Worm (Caenorhabditis elegans) whole organism, young adult: ENCODE data around the gene ptc-1.
A peak's percentile ranks its signal among the peaks of the same experiment; 100 is the strongest.

Experiments used
- B0019.2 ChIP-seq: fragments of 200-800 bp; sonication (Bioruptor generic); conservative IDR thresholded peaks from 2 replicates; pipeline ENCODE4 v1.3.6; 2022; ENCODE audit warnings: missing genetic modification reagents, missing genetic modification characterization, missing compliant biosample characterization
- B0336.3 ChIP-seq: fragments of 200-800 bp; sonication (Bioruptor generic); IDR thresholded peaks from 2 replicates; pipeline ENCODE4 v1.3.6; 2022; ENCODE audit warnings: missing genetic modification characterization, missing compliant biosample characterization
- C17E4.6 ChIP-seq: fragments of 200-800 bp; sonication (Bioruptor generic); IDR thresholded peaks from 2 replicates; pipeline ENCODE4 v1.3.6; 2022; ENCODE audit warnings: missing genetic modification reagents, missing genetic modification characterization, missing compliant biosample characterization
- D2030.7 ChIP-seq: fragments of 200-800 bp; sonication (Bioruptor generic); IDR thresholded peaks from 2 replicates; pipeline ENCODE4 v1.3.6; 2022; ENCODE audit warnings: missing genetic modification reagents, missing genetic modification characterization, missing compliant biosample characterization
- F33H1.4 ChIP-seq: fragments of 200-800 bp; sonication (Bioruptor generic); IDR thresholded peaks from 2 replicates; pipeline ENCODE4 v1.3.6; 2022; ENCODE audit warnings: missing genetic modification reagents, missing genetic modification characterization, missing compliant biosample characterization
- F39B2.1 ChIP-seq: fragments of 200-800 bp; sonication (Bioruptor generic); IDR thresholded peaks from 2 replicates; pipeline ENCODE4 v1.3.6; 2022; ENCODE audit warnings: missing genetic modification reagents, missing genetic modification characterization, missing compliant biosample characterization
- F52B5.7 ChIP-seq: sonication (generic microtip); optimal IDR thresholded peaks from 2 replicates; lab custom pipeline; 2016; ENCODE audit warnings: mild to moderate bottlenecking, missing genetic modification characterization, missing compliant biosample characterization
- K12H6.12 ChIP-seq: fragments of 200-800 bp; sonication (Bioruptor generic); optimal IDR thresholded peaks from 2 replicates; lab custom pipeline; 2018; ENCODE audit warnings: mild to moderate bottlenecking, missing genetic modification characterization, missing compliant biosample characterization
- Y53G8AR.9 ChIP-seq: fragments of 200-800 bp; sonication (Bioruptor generic); conservative IDR thresholded peaks from 2 replicates; pipeline ENCODE4 v1.3.6; 2022; ENCODE audit warnings: missing genetic modification reagents, missing genetic modification characterization, missing compliant biosample characterization
- Y95B8A.8 ChIP-seq: fragments of 200-800 bp; sonication (Bioruptor generic); IDR thresholded peaks from 2 replicates; pipeline ENCODE4 v1.3.6; 2022; ENCODE audit warnings: missing genetic modification reagents, missing genetic modification characterization, missing compliant biosample characterization
- aptf-2 ChIP-seq: fragments of 200-800 bp; sonication (Bioruptor generic); conservative IDR thresholded peaks from 2 replicates; pipeline ENCODE4 v1.3.6; 2022; ENCODE audit warnings: missing genetic modification reagents, missing genetic modification characterization, missing compliant biosample characterization
- aptf-3 ChIP-seq: fragments of 200-800 bp; sonication (Bioruptor generic); IDR thresholded peaks from 2 replicates; pipeline ENCODE4 v1.3.6; 2022; ENCODE audit warnings: missing genetic modification characterization, missing compliant biosample characterization
- athp-1 ChIP-seq: sonication (generic microtip); optimal IDR thresholded peaks from 2 replicates; lab custom pipeline; 2017; ENCODE audit warnings: mild to moderate bottlenecking, missing genetic modification characterization, missing compliant biosample characterization
- attf-3 ChIP-seq: fragments of 200-800 bp; sonication (Bioruptor generic); conservative IDR thresholded peaks from 2 replicates; pipeline ENCODE4 v1.3.6; 2022; ENCODE audit warnings: missing genetic modification reagents, missing genetic modification characterization, missing compliant biosample characterization
- attf-5 ChIP-seq: fragments of 200-800 bp; sonication (Bioruptor generic); optimal IDR thresholded peaks from 2 replicates; lab custom pipeline; 2018; ENCODE audit warnings: mild to moderate bottlenecking, missing genetic modification characterization, missing compliant biosample characterization
- bed-2 ChIP-seq: fragments of 200-800 bp; sonication (Bioruptor generic); IDR thresholded peaks from 2 replicates; pipeline ENCODE4 v1.3.6; 2022; ENCODE audit warnings: missing genetic modification reagents, missing genetic modification characterization, missing compliant biosample characterization
- ceh-100 ChIP-seq: fragments of 200-800 bp; sonication (Bioruptor generic); IDR thresholded peaks from 2 replicates; pipeline ENCODE4 v1.3.6; 2022; ENCODE audit warnings: missing genetic modification reagents, missing genetic modification characterization, missing compliant biosample characterization
- ceh-27 ChIP-seq: fragments of 200-800 bp; sonication (Bioruptor generic); optimal IDR thresholded peaks from 2 replicates; lab custom pipeline; 2018; ENCODE audit warnings: mild to moderate bottlenecking, missing genetic modification characterization, moderate library complexity, missing compliant biosample characterization
- ceh-58 ChIP-seq: fragments of 200-800 bp; sonication (Bioruptor generic); IDR thresholded peaks from 2 replicates; pipeline ENCODE4 v1.3.6; 2022; ENCODE audit warnings: missing genetic modification characterization, missing compliant biosample characterization
- dox-1 ChIP-seq: fragments of 200-800 bp; sonication (Bioruptor generic); IDR thresholded peaks from 2 replicates; pipeline ENCODE4 v1.3.6; 2022; ENCODE audit warnings: missing genetic modification reagents, missing genetic modification characterization, missing compliant biosample characterization
- dpl-1 ChIP-seq: fragments of 150-350 bp; optimal IDR thresholded peaks from 2 replicates; lab custom pipeline; 2014; ENCODE audit warnings: missing biosample characterization, missing genetic modification reagents, missing genetic modification characterization
- egrh-3 ChIP-seq: fragments of 200-800 bp; sonication (Bioruptor generic); IDR thresholded peaks from 2 replicates; pipeline ENCODE4 v1.3.6; 2022; ENCODE audit warnings: missing genetic modification reagents, missing genetic modification characterization, missing compliant biosample characterization
- ekl-4 ChIP-seq: fragments of 200-800 bp; sonication (Bioruptor generic); IDR thresholded peaks from 2 replicates; pipeline ENCODE4 v1.3.6; 2022; ENCODE audit warnings: missing genetic modification reagents, missing genetic modification characterization, missing compliant biosample characterization
- him-1 ChIP-seq: sonication (generic microtip); optimal IDR thresholded peaks from 2 replicates; lab custom pipeline; 2016; ENCODE audit warnings: missing genotype, missing genetic modification reagents, missing genetic modification characterization, missing compliant biosample characterization
- hlh-26 ChIP-seq: fragments of 200-800 bp; sonication (Bioruptor generic); conservative IDR thresholded peaks from 2 replicates; pipeline ENCODE4 v1.3.6; 2022; ENCODE audit warnings: missing genetic modification reagents, missing genetic modification characterization, missing compliant biosample characterization
- hmg-20 ChIP-seq: fragments of 200-800 bp; sonication (Bioruptor generic); IDR thresholded peaks from 2 replicates; pipeline ENCODE4 v1.3.6; 2022; ENCODE audit warnings: missing genetic modification reagents, missing genetic modification characterization, missing compliant biosample characterization
- hsf-1 ChIP-seq: fragments of 200-800 bp; sonication (Bioruptor generic); IDR thresholded peaks from 2 replicates; pipeline ENCODE4 v1.3.6; 2022; ENCODE audit warnings: missing genetic modification reagents, missing genetic modification characterization, missing compliant biosample characterization
- lin-26 ChIP-seq: fragments of 200-800 bp; sonication (Bioruptor generic); IDR thresholded peaks from 2 replicates; pipeline ENCODE4 v1.3.6; 2022; ENCODE audit warnings: missing genetic modification reagents, missing genetic modification characterization, missing compliant biosample characterization
- lin-54 ChIP-seq: fragments of 200-800 bp; sonication (Bioruptor generic); optimal IDR thresholded peaks from 2 replicates; lab custom pipeline; 2018; ENCODE audit warnings: mild to moderate bottlenecking, missing genetic modification characterization, missing compliant biosample characterization
- lsl-1 ChIP-seq: fragments of 200-800 bp; sonication (Bioruptor generic); optimal IDR thresholded peaks from 2 replicates; lab custom pipeline; 2018; ENCODE audit warnings: mild to moderate bottlenecking, missing genetic modification characterization, moderate library complexity, missing compliant biosample characterization
- madf-6 ChIP-seq: fragments of 200-800 bp; sonication (Bioruptor generic); IDR thresholded peaks from 2 replicates; pipeline ENCODE4 v1.3.6; 2022; ENCODE audit warnings: missing genetic modification reagents, missing genetic modification characterization, missing compliant biosample characterization
- madf-8 ChIP-seq: fragments of 200-800 bp; sonication (Bioruptor generic); conservative IDR thresholded peaks from 2 replicates; pipeline ENCODE4 v1.3.6; 2022; ENCODE audit warnings: missing genetic modification reagents, missing genetic modification characterization, missing compliant biosample characterization
- mcd-1 ChIP-seq: fragments of 200-800 bp; sonication (Bioruptor generic); IDR thresholded peaks from 2 replicates; pipeline ENCODE4 v1.3.6; 2022; ENCODE audit warnings: missing genetic modification reagents, missing genetic modification characterization, missing compliant biosample characterization
- mel-28 ChIP-seq: sonication (generic microtip); optimal IDR thresholded peaks from 2 replicates; lab custom pipeline; 2016; ENCODE audit warnings: borderline replicate concordance, mild to moderate bottlenecking, missing genetic modification characterization, missing compliant biosample characterization
- mes-4 ChIP-seq: sonication (generic microtip); optimal IDR thresholded peaks from 2 replicates; lab custom pipeline; 2016; ENCODE audit warnings: missing genotype, missing genetic modification characterization, missing compliant biosample characterization
- nhr-80 ChIP-seq: sonication (generic microtip); optimal IDR thresholded peaks from 2 replicates; lab custom pipeline; 2016; ENCODE audit warnings: missing genetic modification characterization, missing compliant biosample characterization
- nhr-90 ChIP-seq: sonication (generic microtip); optimal IDR thresholded peaks from 2 replicates; lab custom pipeline; 2016; ENCODE audit warnings: missing genotype, mild to moderate bottlenecking, missing genetic modification characterization, missing compliant biosample characterization
- snpc-1.3 ChIP-seq: sonication (generic microtip); optimal IDR thresholded peaks from 2 replicates; lab custom pipeline; 2017; ENCODE audit warnings: missing genetic modification characterization, mild to moderate bottlenecking, missing compliant biosample characterization, antibody characterized with exemption, moderate library complexity, missing genotype, missing genetic modification reagents; ENCODE audit not compliant: insufficient read depth
- tlf-1 ChIP-seq: fragments of 200-800 bp; sonication (Bioruptor generic); optimal IDR thresholded peaks from 2 replicates; lab custom pipeline; 2018; ENCODE audit warnings: mild to moderate bottlenecking, missing genetic modification characterization, missing compliant biosample characterization
- zfh-2 ChIP-seq: fragments of 200-800 bp; sonication (Bioruptor generic); conservative IDR thresholded peaks from 2 replicates; pipeline ENCODE4 v1.3.6; 2022; ENCODE audit warnings: missing genetic modification reagents, missing genetic modification characterization, missing compliant biosample characterization
- zim-3 ChIP-seq: sonication (generic microtip); optimal IDR thresholded peaks from 2 replicates; lab custom pipeline; 2017; ENCODE audit warnings: mild to moderate bottlenecking, missing genetic modification characterization, moderate library complexity, missing compliant biosample characterization

Gene ptc-1

DNA sequence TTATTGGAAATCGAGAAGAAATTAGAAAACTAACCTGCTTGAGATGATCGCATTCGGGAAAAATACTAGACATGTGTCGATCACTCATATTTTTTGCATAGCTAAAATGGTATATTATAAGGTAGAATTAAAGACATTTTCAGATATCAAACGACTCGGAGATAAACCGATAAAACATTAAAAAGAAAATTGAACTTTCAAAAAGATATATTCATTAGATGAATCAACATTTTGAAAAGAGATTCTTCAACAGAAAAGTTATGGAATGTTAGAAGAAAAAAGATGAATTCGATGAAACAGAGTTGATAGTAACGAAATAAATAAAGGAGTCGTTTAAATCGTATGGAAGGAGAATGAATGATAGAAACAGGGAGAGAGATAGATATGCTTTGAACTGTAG, 37.4 kb upstream of the ptc-1 start, which contains the start of gene mdmh-35:
mdmh-35 (minus strand) TSS at position 101 of the 400 bp plus-strand sequence.
- TF ChIP-seq athp-1 (tag; lab: Kevin White, UChicago) (no peak), lsl-1 (GFP tag; lab: Kevin White, UChicago) (no peak)

DNA sequence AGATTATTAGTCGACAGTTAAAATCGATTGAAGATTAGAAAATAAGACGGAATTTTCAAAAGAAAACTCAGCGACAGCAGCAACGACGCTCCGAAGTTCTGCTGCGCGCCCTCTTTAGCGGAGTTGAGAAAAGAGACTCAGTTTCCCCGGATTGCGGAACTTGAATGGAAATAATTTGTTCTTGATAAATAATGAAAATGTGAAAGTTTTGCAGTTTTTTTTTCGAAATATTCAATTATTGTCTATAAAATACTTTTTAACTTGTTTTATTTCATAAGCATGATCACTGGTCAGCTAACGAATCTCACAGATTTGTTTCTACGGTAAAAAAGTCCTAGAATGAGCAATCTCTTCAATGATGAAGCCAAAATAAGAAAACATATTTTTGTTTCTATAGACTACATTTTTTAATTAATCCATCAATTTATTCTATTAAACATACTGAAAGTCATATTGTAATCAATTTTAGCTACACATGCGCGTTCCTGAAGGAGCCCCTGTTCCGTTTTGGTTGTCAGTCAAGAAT, 35.5 kb upstream of the ptc-1 start, which contains the start of the genes cec-3 and T09A5.15:
cec-3 (minus strand) TSS at position 116 of the 526 bp plus-strand sequence.
T09A5.15 (plus strand) TSS at position 476 of the 526 bp plus-strand sequence.
- TF ChIP-seq athp-1 (tag; lab: Kevin White, UChicago) = no peak
- TF ChIP-seq attf-5 (GFP tag; lab: Kevin White, UChicago) = peak; percentile 1
- TF ChIP-seq B0019.2 (GFP tag; lab: Robert Waterston, UW) = no peak
- no peak for TF ChIP-seq Y53G8AR.9 (GFP tag; lab: Robert Waterston, UW)
- TF ChIP-seq hmg-20 (GFP tag; lab: Robert Waterston, UW) = no peak
- peak; percentile 78 for TF ChIP-seq ceh-100 (GFP tag; lab: Robert Waterston, UW)
- no peak for TF ChIP-seq ceh-27 (GFP tag; lab: Kevin White, UChicago)
- TF ChIP-seq zim-3 (tag; lab: Kevin White, UChicago) = no peak
- TF ChIP-seq attf-3 (GFP tag; lab: Robert Waterston, UW) = peak; percentile 97
- no peak for TF ChIP-seq hsf-1 (GFP tag; lab: Robert Waterston, UW)
- TF ChIP-seq him-1 (tag; lab: Kevin White, UChicago) = no peak
- TF ChIP-seq mel-28 (tag; lab: Kevin White, UChicago) = no peak
- TF ChIP-seq K12H6.12 (tag; lab: Kevin White, UChicago) = peak; percentile 28

DNA sequence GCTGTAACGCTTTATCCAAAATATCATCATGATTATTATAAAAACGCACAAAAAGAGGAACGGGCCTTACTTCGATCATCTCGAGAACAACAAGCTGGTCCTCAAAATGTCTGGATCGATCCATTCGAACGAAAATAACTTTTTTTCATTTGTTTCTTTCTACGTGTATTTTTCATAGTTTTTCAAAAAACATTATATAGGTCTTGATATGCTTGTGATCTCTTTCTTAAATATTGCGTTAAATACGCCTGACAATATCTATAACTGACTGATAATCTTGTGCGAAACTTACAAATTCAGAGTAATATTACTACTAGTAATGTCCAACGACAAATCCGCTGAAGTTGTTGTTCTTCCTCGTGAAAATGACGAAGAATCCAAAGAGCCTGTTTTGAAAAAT, 34.9 kb upstream of the ptc-1 start, which contains the start of gene sds-22:
sds-22 (plus strand) TSS at position 301 of the 400 bp plus-strand sequence.
- no peak for TF ChIP-seq D2030.7 (GFP tag; lab: Robert Waterston, UW)

DNA sequence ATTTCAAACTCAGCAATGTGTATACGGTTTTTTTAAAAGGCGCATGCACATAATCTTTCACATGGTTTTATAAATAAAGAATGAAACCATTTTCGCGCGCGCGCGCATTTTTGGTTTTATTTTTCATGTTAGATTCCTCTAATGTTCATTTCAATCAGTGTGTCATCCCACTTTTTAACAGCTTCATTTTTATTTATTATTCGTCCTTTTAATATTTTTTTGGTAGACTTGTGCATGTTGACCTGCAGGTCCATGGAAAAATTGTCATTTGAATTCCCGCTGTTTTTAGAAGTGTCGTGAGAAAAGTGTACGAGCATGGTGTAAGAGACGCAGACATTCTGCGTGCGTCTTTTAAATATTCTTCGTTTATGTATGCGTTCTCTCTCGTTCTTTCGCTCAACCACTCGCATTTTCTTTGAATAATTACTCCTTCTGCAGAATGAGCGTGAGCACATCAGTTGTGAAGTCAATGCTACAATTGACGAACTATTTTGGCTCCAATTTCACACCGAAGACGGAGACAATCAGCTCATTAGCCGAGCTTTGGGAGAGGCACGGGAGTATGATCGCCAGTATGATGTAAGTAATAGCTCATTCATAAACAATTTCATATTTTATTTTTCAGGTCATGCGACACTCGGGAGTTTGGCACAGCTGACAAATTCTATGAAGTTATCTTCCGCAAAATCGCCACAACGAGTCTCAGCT, 32.6 kb upstream of the ptc-1 start, which contains the start of gene lin-5:
lin-5 (plus strand) TSS at position 354 of the 708 bp plus-strand sequence.
- no peak for TF ChIP-seq aptf-3 (GFP tag; lab: Robert Waterston, UW)
- TF ChIP-seq ceh-58 = no peak
- peak; percentile 91 for TF ChIP-seq F33H1.4 (GFP tag; lab: Robert Waterston, UW)
- TF ChIP-seq madf-8 = peak; percentile 95
- TF ChIP-seq nhr-90 = no peak
- no peak for TF ChIP-seq F39B2.1 (GFP tag; lab: Robert Waterston, UW)
- TF ChIP-seq dpl-1 = peak; percentile 80
- TF ChIP-seq zfh-2 = no peak
- TF ChIP-seq ekl-4 (GFP tag; lab: Robert Waterston, UW) = peak; percentile 70
- TF ChIP-seq tlf-1 = peak; percentile 78
- TF ChIP-seq mes-4 (tag; lab: Kevin White, UChicago) = no peak
- TF ChIP-seq F52B5.7 (tag; lab: Kevin White, UChicago) = no peak
- peak; percentile 62 for TF ChIP-seq snpc-1.3 (tag; lab: Kevin White, UChicago)
- no peak for TF ChIP-seq aptf-2
- TF ChIP-seq Y95B8A.8 (GFP tag; lab: Robert Waterston, UW) = peak; percentile 69; the same call in 1 of the 2 replicates
- TF ChIP-seq egrh-3 (GFP tag; lab: Robert Waterston, UW) = no peak
- TF ChIP-seq dox-1 (GFP tag; lab: Robert Waterston, UW) = peak; percentile 76
- peak; percentile 91 for TF ChIP-seq D2030.7 (GFP tag; lab: Robert Waterston, UW)
- no peak for TF ChIP-seq lin-26
- peak; percentile 71; the same call in 1 of the 2 replicates for TF ChIP-seq B0336.3 (GFP tag; lab: Robert Waterston, UW)
- peak; percentile 92 for TF ChIP-seq lin-54 (GFP tag; lab: Kevin White, UChicago)
- TF ChIP-seq hlh-26 (GFP tag; lab: Robert Waterston, UW) = no peak
- no peak for TF ChIP-seq nhr-80 (tag; lab: Kevin White, UChicago)
- peak; percentile 99 for TF ChIP-seq madf-6 (GFP tag; lab: Robert Waterston, UW)
- TF ChIP-seq bed-2 (GFP tag; lab: Robert Waterston, UW) = no peak
- peak; percentile 36; the same call in 1 of the 2 replicates for TF ChIP-seq mcd-1 (GFP tag; lab: Robert Waterston, UW)
- no peak for TF ChIP-seq C17E4.6 (GFP tag; lab: Robert Waterston, UW)
